Worm (Caenorhabditis elegans) whole organism, L1 larva: ENCODE data around the gene srx-19.

Experiments
- C04F5.9 ChIP-seq: sonication (generic microtip); optimal IDR thresholded peaks from 2 replicates; lab custom pipeline; 2016; ENCODE audit warnings: missing genetic modification characterization, missing compliant biosample characterization
- C16A3.4 ChIP-seq: fragments of 150-350 bp; optimal IDR thresholded peaks from 2 replicates; lab custom pipeline; 2014; ENCODE audit warnings: missing biosample characterization, missing genetic modification characterization
- aha-1 ChIP-seq: fragments of 150-350 bp; optimal IDR thresholded peaks from 2 replicates; lab custom pipeline; 2014; ENCODE audit warnings: missing biosample characterization, missing genetic modification characterization
- aly-2 ChIP-seq: fragments of 150-350 bp; optimal IDR thresholded peaks from 2 replicates; lab custom pipeline; 2014; ENCODE audit warnings: missing biosample characterization, missing genetic modification characterization
- ama-1 ChIP-seq: fragments of 150-350 bp; optimal IDR thresholded peaks from 2 replicates; lab custom pipeline; 2014
- blmp-1 ChIP-seq: fragments of 150-350 bp; optimal IDR thresholded peaks from 2 replicates; lab custom pipeline; 2014; ENCODE audit warnings: missing biosample characterization, missing genetic modification characterization
- ceh-63 ChIP-seq: fragments of 200-800 bp; sonication (Bioruptor generic); optimal IDR thresholded peaks from 2 replicates; lab custom pipeline; 2018; ENCODE audit warnings: mild to moderate bottlenecking, missing genetic modification characterization, missing compliant biosample characterization
- ceh-8 ChIP-seq: fragments of 200-800 bp; sonication (Bioruptor generic); optimal IDR thresholded peaks from 2 replicates; lab custom pipeline; 2018; ENCODE audit warnings: mild to moderate bottlenecking, missing genetic modification characterization, moderate library complexity, missing compliant biosample characterization
- ceh-88 ChIP-seq: fragments of 200-800 bp; sonication (Bioruptor generic); IDR thresholded peaks from 2 replicates; pipeline ENCODE4 v1.3.6; 2022; ENCODE audit warnings: missing genetic modification characterization, missing compliant biosample characterization
- ces-1 ChIP-seq: fragments of 150-350 bp; optimal IDR thresholded peaks from 2 replicates; lab custom pipeline; 2014; ENCODE audit warnings: missing biosample characterization, missing genetic modification reagents, missing genetic modification characterization
- dpl-1 ChIP-seq, 3 experiments: fragments of 150-350 bp in 2 of 3; sonication (generic microtip) in 1 of 3; optimal IDR thresholded peaks; 2 replicates each; lab custom pipeline; 2014 to 2017; ENCODE audit warnings: missing biosample characterization in 3 of 3, missing genetic modification characterization in 3 of 3, missing genetic modification reagents in 3 of 3
- efl-1 ChIP-seq, 4 experiments: fragments of 150-350 bp; optimal IDR thresholded peaks in 3 of 4; peaks in 1 of 4; 1 replicate in 1 of 4; 2 replicates in 3 of 4; lab custom pipeline; 2014; ENCODE audit warnings: missing biosample characterization in 2 of 4, missing genetic modification characterization in 2 of 4, missing genetic modification reagents in 2 of 4
- efl-3 ChIP-seq: fragments of 200-800 bp; sonication (Bioruptor generic); optimal IDR thresholded peaks from 2 replicates; lab custom pipeline; 2018; ENCODE audit warnings: mild to moderate bottlenecking, missing genetic modification characterization, missing compliant biosample characterization
- egl-27 ChIP-seq, 2 experiments: fragments of 150-350 bp in 1 of 2; sonication (generic microtip); optimal IDR thresholded peaks; 3 replicates each; lab custom pipeline; 2017 to 2018; ENCODE audit warnings: missing biosample characterization in 2 of 2, missing genetic modification characterization in 2 of 2, missing genetic modification reagents in 2 of 2
- elt-2 ChIP-seq: sonication (generic microtip); optimal IDR thresholded peaks from 2 replicates; lab custom pipeline; 2016; ENCODE audit warnings: missing genetic modification characterization, mild to moderate bottlenecking, inconsistent platforms, missing compliant biosample characterization, missing genetic modification reagents
- fkh-10 ChIP-seq: sonication (generic microtip); optimal IDR thresholded peaks from 2 replicates; lab custom pipeline; 2017; ENCODE audit warnings: missing biosample characterization, missing genetic modification reagents, missing genetic modification characterization
- grh-1 ChIP-seq: fragments of 200-800 bp; sonication (Bioruptor generic); IDR thresholded peaks from 2 replicates; pipeline ENCODE4 v1.3.6; 2022; ENCODE audit warnings: missing genetic modification reagents, missing genetic modification characterization, missing compliant biosample characterization
- hlh-17 ChIP-seq: fragments of 200-800 bp; sonication (Bioruptor generic); optimal IDR thresholded peaks from 2 replicates; lab custom pipeline; 2018; ENCODE audit warnings: missing genetic modification characterization, mild to moderate bottlenecking, missing compliant biosample characterization, moderate library complexity, borderline replicate concordance
- hpl-2 ChIP-seq: fragments of 150-350 bp; optimal IDR thresholded peaks from 2 replicates; lab custom pipeline; 2014; ENCODE audit warnings: missing biosample characterization, missing genetic modification reagents, missing genetic modification characterization
- lin-13 ChIP-seq: fragments of 150-350 bp; optimal IDR thresholded peaks from 2 replicates; lab custom pipeline; 2014; ENCODE audit warnings: missing biosample characterization, missing genetic modification reagents, missing genetic modification characterization
- lin-14 ChIP-seq: fragments of 200-800 bp; sonication (Bioruptor generic); optimal IDR thresholded peaks from 2 replicates; lab custom pipeline; 2018; ENCODE audit warnings: mild to moderate bottlenecking, missing genetic modification characterization, moderate library complexity, missing compliant biosample characterization
- lin-35 ChIP-seq, 2 experiments: fragments of 150-350 bp; optimal IDR thresholded peaks; 2 replicates each; lab custom pipeline; 2014; ENCODE audit warnings: missing biosample characterization in 2 of 2, missing genetic modification characterization in 2 of 2, missing genetic modification reagents in 2 of 2
- lin-39 ChIP-seq: fragments of 150-350 bp; optimal IDR thresholded peaks from 2 replicates; lab custom pipeline; 2014; ENCODE audit warnings: missing biosample characterization, missing genetic modification reagents, missing genetic modification characterization
- lsy-2 ChIP-seq, 2 experiments: fragments of 150-350 bp; optimal IDR thresholded peaks; 2 replicates each; lab custom pipeline; 2014; ENCODE audit warnings: missing biosample characterization in 2 of 2, missing genetic modification characterization in 2 of 2
- mdl-1 ChIP-seq, 2 experiments: fragments of 150-350 bp; optimal IDR thresholded peaks; 2 replicates each; lab custom pipeline; 2014 to 2017; ENCODE audit warnings: missing biosample characterization in 2 of 2, missing genetic modification characterization in 2 of 2, inconsistent platforms in 1 of 2
- mep-1 ChIP-seq: fragments of 150-350 bp; optimal IDR thresholded peaks from 2 replicates; lab custom pipeline; 2014; ENCODE audit warnings: missing biosample characterization, missing genetic modification characterization
- nhr-11 ChIP-seq: fragments of 150-350 bp; optimal IDR thresholded peaks from 2 replicates; lab custom pipeline; 2014; ENCODE audit warnings: missing biosample characterization, missing genetic modification characterization
- nhr-12 ChIP-seq: sonication (generic microtip); optimal IDR thresholded peaks from 2 replicates; lab custom pipeline; 2017; ENCODE audit warnings: missing biosample characterization, missing genetic modification characterization
- nhr-19 ChIP-seq: fragments of 200-800 bp; sonication (Bioruptor generic); conservative IDR thresholded peaks from 2 replicates; pipeline ENCODE4 v1.3.6; 2022; ENCODE audit warnings: missing genetic modification characterization, missing compliant biosample characterization
- nhr-20 ChIP-seq: sonication (generic microtip); optimal IDR thresholded peaks from 2 replicates; lab custom pipeline; 2016; ENCODE audit warnings: mild to moderate bottlenecking, missing genetic modification characterization, missing compliant biosample characterization
- nhr-28 ChIP-seq: fragments of 150-350 bp; optimal IDR thresholded peaks from 2 replicates; lab custom pipeline; 2014; ENCODE audit warnings: missing biosample characterization, missing genetic modification characterization
- nhr-71 ChIP-seq: sonication (generic microtip); optimal IDR thresholded peaks from 2 replicates; lab custom pipeline; 2016; ENCODE audit warnings: mild to moderate bottlenecking, missing genetic modification characterization, moderate library complexity, missing compliant biosample characterization
- nhr-76 ChIP-seq: sonication (generic microtip); optimal IDR thresholded peaks from 2 replicates; lab custom pipeline; 2017; ENCODE audit warnings: missing biosample characterization, missing genetic modification characterization
- nhr-84 ChIP-seq: sonication (generic microtip); optimal IDR thresholded peaks from 2 replicates; lab custom pipeline; 2017; ENCODE audit warnings: missing biosample characterization, missing genetic modification characterization
- nhr-85 ChIP-seq: sonication (generic microtip); peaks from one replicate; lab custom pipeline; 2016; ENCODE audit warnings: missing genetic modification characterization, inconsistent platforms, missing compliant biosample characterization
- pax-3 ChIP-seq: fragments of 200-800 bp; sonication (Bioruptor generic); optimal IDR thresholded peaks from 2 replicates; lab custom pipeline; 2018; ENCODE audit warnings: mild to moderate bottlenecking, missing genetic modification characterization, moderate library complexity, missing compliant biosample characterization
- pqm-1 ChIP-seq: sonication (generic microtip); optimal IDR thresholded peaks from 3 replicates; lab custom pipeline; 2017; ENCODE audit warnings: missing biosample characterization, missing genetic modification characterization
- skn-1 ChIP-seq: fragments of 150-350 bp; optimal IDR thresholded peaks from 2 replicates; lab custom pipeline; 2014; ENCODE audit warnings: missing biosample characterization, missing genetic modification characterization
- sox-4 ChIP-seq: sonication (generic microtip); optimal IDR thresholded peaks from 2 replicates; lab custom pipeline; 2016; ENCODE audit warnings: missing genetic modification characterization, missing compliant biosample characterization
- unc-62 ChIP-seq: fragments of 150-350 bp; optimal IDR thresholded peaks from 2 replicates; lab custom pipeline; 2014; ENCODE audit warnings: missing biosample characterization, missing genetic modification reagents, missing genetic modification characterization
- unc-98 ChIP-seq: fragments of 200-800 bp; sonication (Bioruptor generic); IDR thresholded peaks from 2 replicates; pipeline ENCODE4 v1.3.6; 2022; ENCODE audit warnings: missing genetic modification characterization, missing compliant biosample characterization
- vab-15 ChIP-seq: sonication (generic microtip); optimal IDR thresholded peaks from 2 replicates; lab custom pipeline; 2017; ENCODE audit warnings: missing genotype, mild to moderate bottlenecking, missing genetic modification characterization, missing compliant biosample characterization
- zag-1 ChIP-seq: fragments of 150-350 bp; optimal IDR thresholded peaks from 2 replicates; lab custom pipeline; 2014; ENCODE audit warnings: missing biosample characterization, missing genetic modification characterization

The srx-19 gene

DNA sequence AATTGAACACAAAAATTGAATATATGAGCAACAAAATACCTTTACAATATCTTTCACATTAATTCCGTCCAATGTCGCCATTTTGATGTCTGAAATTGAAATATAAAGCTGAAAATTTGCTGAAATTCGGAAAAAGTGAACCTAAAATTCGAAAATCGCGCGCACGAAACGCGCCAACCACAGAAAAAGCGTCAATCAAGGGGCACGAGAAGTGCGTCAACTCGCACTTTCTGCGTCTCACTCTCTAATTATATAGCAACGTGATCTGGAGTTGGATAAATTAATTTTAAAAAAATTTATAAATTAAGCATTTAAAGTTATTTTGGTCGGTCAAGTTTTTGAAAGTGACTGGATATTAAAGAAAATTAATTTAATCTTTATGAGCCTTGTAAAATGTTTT is 46.3 kb downstream of the srx-19 start, which contains the start of gene ruvb-2 (continued):
- TF ChIP-seq lin-13 (GFP tag; lab: Kevin White, UChicago) (peak; percentile 87), mep-1 (tag; lab: Kevin White, UChicago) (peak; percentile 98), fkh-10 (GFP tag; lab: Kevin White, UChicago) (peak; percentile 37), nhr-71 (tag; lab: Kevin White, UChicago) (peak; percentile 94), ces-1 (GFP tag; lab: Kevin White, UChicago) (no peak), aly-2 (tag; lab: Kevin White, UChicago) (peak; percentile 59), vab-15 (tag; lab: Kevin White, UChicago) (no peak), ceh-8 (GFP tag; lab: Kevin White, UChicago) (peak; percentile 81), pqm-1 (no peak), hlh-17 (GFP tag; lab: Kevin White, UChicago) (no peak), zag-1 (tag; lab: Kevin White, UChicago) (peak; percentile 23), nhr-28 (tag; lab: Kevin White, UChicago) (no peak), ceh-88 (GFP tag; lab: Robert Waterston, UW) (peak; percentile 54), skn-1 (peak; percentile 93), hpl-2 (GFP tag; lab: Kevin White, UChicago) (peak; percentile 42), lin-35 (GFP tag; optimal IDR thresholded peaks at IDR 0.05; lab: Kevin White, UChicago) (peak; percentile 91 to 95), nhr-84 (tag; lab: Kevin White, UChicago) (no peak), unc-62 (GFP tag; lab: Kevin White, UChicago) (no peak), nhr-20 (peak; percentile 88), nhr-76 (tag; lab: Kevin White, UChicago) (no peak), unc-98 (GFP tag; lab: Robert Waterston, UW) (no peak), mdl-1 (tag; optimal IDR thresholded peaks at IDR 0.05; lab: Kevin White, UChicago) (peak in 1 of 2 experiments; percentile 90), blmp-1 (peak; percentile 90), nhr-11 (tag; lab: Kevin White, UChicago) (peak; percentile 68), lin-14 (GFP tag; lab: Kevin White, UChicago) (peak; percentile 93), aha-1 (tag; lab: Kevin White, UChicago) (peak; percentile 4), lsy-2 (tag; optimal IDR thresholded peaks at IDR 0.05; lab: Kevin White, UChicago) (peak; percentile 92 to 94), elt-2 (tag; lab: Kevin White, UChicago) (peak; percentile 44), nhr-85 (tag; lab: Kevin White, UChicago) (peak; percentile 92), C04F5.9 (tag; lab: Kevin White, UChicago) (peak; percentile 55), efl-3 (GFP tag; lab: Kevin White, UChicago) (no peak), nhr-19 (peak; percentile 89)

- TF ChIP-seq nhr-85 (tag; lab: Kevin White, UChicago) = peak; percentile 67
- TF ChIP-seq ceh-88 (GFP tag; lab: Robert Waterston, UW) = no peak
Measured at ce11 chrIV:6920063-6920462, 47.0 kb downstream of the srx-19 start, which contains the start of gene T22D1.18. Gene T22D1.18 (minus strand): TSS chrIV:6920163.

DNA sequence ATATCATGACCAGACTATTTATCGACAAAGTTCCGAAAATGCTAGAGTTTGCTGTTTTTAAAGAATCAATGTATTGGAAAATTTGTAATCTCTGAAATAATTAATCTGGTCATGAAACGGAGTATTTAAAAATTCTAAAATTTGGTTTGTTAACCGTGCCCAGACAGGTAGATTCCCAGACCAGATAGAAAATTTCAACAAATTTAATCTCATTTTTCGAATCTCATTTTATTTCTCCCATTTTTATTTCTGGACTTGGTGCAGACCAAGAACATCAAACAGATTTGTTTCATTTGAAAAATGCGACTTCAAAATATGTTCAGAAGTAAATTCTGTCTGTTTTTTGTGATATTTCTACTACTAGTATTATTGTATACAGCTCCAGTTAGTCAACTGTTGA is 50.0 kb downstream of the srx-19 start, which contains the start of gene T22D1.1:
TSS of gene T22D1.1 (plus strand) at position 301 of the 400 bp plus-strand sequence.
- TF ChIP-seq mep-1 (tag; lab: Kevin White, UChicago) (no peak), fkh-10 (GFP tag; lab: Kevin White, UChicago) (no peak), ceh-63 (GFP tag; lab: Kevin White, UChicago) (no peak), nhr-12 (tag; lab: Kevin White, UChicago) (no peak), lin-39 (no peak), egl-27 (tag; optimal IDR thresholded peaks at IDR 0.05; lab: Kevin White, UChicago) (no peak), pqm-1 (no peak), dpl-1 (GFP tag; optimal IDR thresholded peaks at IDR 0.05; lab: Kevin White, UChicago) (no peak), grh-1 (no peak), zag-1 (tag; lab: Kevin White, UChicago) (no peak), nhr-85 (tag; lab: Kevin White, UChicago) (no peak), mdl-1 (tag; optimal IDR thresholded peaks at IDR 0.05; lab: Kevin White, UChicago) (no peak), ama-1 (lab: Kevin White, UChicago) (no peak), sox-4 (no peak), ces-1 (GFP tag; lab: Kevin White, UChicago) (no peak), efl-1 (optimal IDR thresholded peaks at IDR 0.05; lab: Kevin White, UChicago) (no peak), efl-1 (GFP tag; optimal IDR thresholded peaks at IDR 0.05 in 1 of 2; lab: Kevin White, UChicago) (no peak), nhr-28 (tag; lab: Kevin White, UChicago) (no peak), C16A3.4 (tag; lab: Kevin White, UChicago) (no peak), pax-3 (tag; lab: Kevin White, UChicago) (no peak)
